Fruit fly (Drosophila melanogaster) whole organism, prepupa: ENCODE results near the gene CG7131.

ENCODE experiments used
- CG4318 ChIP-seq: fragments of 200-800 bp; sonication (Bioruptor generic); optimal IDR thresholded peaks from 3 replicates; lab custom pipeline; 2017; ENCODE audit warnings: missing biosample characterization, mild to moderate bottlenecking, missing genetic modification characterization
- CG7368 ChIP-seq: fragments of 200-800 bp; sonication (Bioruptor generic); optimal IDR thresholded peaks from 3 replicates; lab custom pipeline; 2016; ENCODE audit warnings: missing biosample characterization, missing genetic modification characterization
- Met ChIP-seq: fragments of 200-800 bp; sonication (Bioruptor generic); optimal IDR thresholded peaks from 3 replicates; lab custom pipeline; 2016; ENCODE audit warnings: missing biosample characterization, missing genetic modification characterization
- Sox15 ChIP-seq: fragments of 200-800 bp; sonication (Bioruptor generic); optimal IDR thresholded peaks from 3 replicates; lab custom pipeline; 2016; ENCODE audit warnings: missing biosample characterization, missing genetic modification characterization
- eg ChIP-seq: fragments of 200-800 bp; sonication (Bioruptor generic); IDR thresholded peaks from 3 replicates; pipeline ENCODE4 v1.3.6; 2022; ENCODE audit warnings: missing biosample characterization, missing genetic modification characterization
- lz ChIP-seq: fragments of 200-800 bp; sonication (Bioruptor generic); optimal IDR thresholded peaks from 3 replicates; lab custom pipeline; 2016; ENCODE audit warnings: missing biosample characterization, missing genetic modification characterization
- salr ChIP-seq, 2 experiments: fragments of 200-800 bp; sonication (Bioruptor generic); optimal IDR thresholded peaks; 3 replicates each; lab custom pipeline; 2016 to 2018; ENCODE audit warnings: missing biosample characterization in 2 of 2, missing genetic modification characterization in 2 of 2, mild to moderate bottlenecking in 1 of 2

DNA sequence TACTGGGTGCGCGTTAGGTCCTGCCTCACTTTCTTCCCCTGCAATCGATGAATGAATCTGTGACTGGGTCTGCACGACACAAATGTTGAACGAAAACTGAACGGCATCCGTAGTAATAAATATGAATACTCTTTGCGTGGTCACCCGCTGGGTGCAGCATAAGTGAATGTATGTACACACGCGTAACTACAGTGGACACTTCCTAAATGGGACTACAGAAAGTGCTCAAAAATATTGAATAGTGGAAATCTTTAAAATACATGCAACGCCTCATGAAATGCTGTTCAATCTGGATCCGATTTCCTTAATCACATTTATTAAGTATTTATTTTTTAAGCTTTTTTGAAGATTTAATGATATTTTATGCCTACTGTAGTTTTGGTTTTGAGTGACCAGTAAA, 40.3 kb upstream of the CG7131 start, which contains the start of gene naz:
- TF ChIP-seq salr (GFP tag; optimal IDR thresholded peaks at IDR 0.05; lab: Kevin White, UChicago) = no peak
- TF ChIP-seq eg = no peak
- no peak for TF ChIP-seq CG4318
- TF ChIP-seq lz (GFP tag; lab: Kevin White, UChicago) = no peak
- no peak for TF ChIP-seq Met (GFP tag; lab: Kevin White, UChicago)
- no peak for TF ChIP-seq Sox15 (GFP tag; lab: Kevin White, UChicago)
- no peak for TF ChIP-seq CG7368
